Worm (Caenorhabditis elegans) whole organism, mixed stage, embryonic: ENCODE data around the gene F35A5.5.

ENCODE experiments used
- M03D4.4 ChIP-seq: sonication (generic microtip); optimal IDR thresholded peaks from 2 replicates; lab custom pipeline; 2017; ENCODE audit warnings: mild to moderate bottlenecking, missing genetic modification characterization, missing compliant biosample characterization
- bed-3 ChIP-seq: fragments of 200-800 bp; sonication (Bioruptor generic); optimal IDR thresholded peaks from 3 replicates; lab custom pipeline; 2018; ENCODE audit warnings: mild to moderate bottlenecking, missing genetic modification characterization, moderate library complexity, missing compliant biosample characterization
- blmp-1 ChIP-seq: fragments of 150-350 bp; optimal IDR thresholded peaks from 2 replicates; lab custom pipeline; 2014; ENCODE audit warnings: missing biosample characterization, missing genetic modification characterization
- ceh-39 ChIP-seq: fragments of 150-350 bp; optimal IDR thresholded peaks from 2 replicates; lab custom pipeline; 2014; ENCODE audit warnings: missing biosample characterization, missing genetic modification characterization
- ceh-43 ChIP-seq: fragments of 200-800 bp; sonication (Bioruptor generic); optimal IDR thresholded peaks from 2 replicates; lab custom pipeline; 2018; ENCODE audit warnings: mild to moderate bottlenecking, missing genetic modification characterization, moderate library complexity, missing compliant biosample characterization
- ceh-83 ChIP-seq: fragments of 200-800 bp; sonication (Bioruptor generic); optimal IDR thresholded peaks from 2 replicates; lab custom pipeline; 2018; ENCODE audit warnings: mild to moderate bottlenecking, missing genetic modification characterization, missing compliant biosample characterization
- ces-1 ChIP-seq: fragments of 150-350 bp; optimal IDR thresholded peaks from 2 replicates; lab custom pipeline; 2014; ENCODE audit warnings: missing biosample characterization, missing genetic modification reagents, missing genetic modification characterization
- cnd-1 ChIP-seq: fragments of 200-800 bp; sonication (Bioruptor generic); optimal IDR thresholded peaks from 2 replicates; lab custom pipeline; 2018; ENCODE audit warnings: mild to moderate bottlenecking, missing genetic modification characterization, missing compliant biosample characterization
- drap-1 ChIP-seq: fragments of 200-800 bp; sonication (Bioruptor generic); optimal IDR thresholded peaks from 3 replicates; lab custom pipeline; 2018; ENCODE audit warnings: mild to moderate bottlenecking, missing genetic modification characterization, missing compliant biosample characterization
- elt-3 ChIP-seq: fragments of 150-350 bp; optimal IDR thresholded peaks from 2 replicates; lab custom pipeline; 2014; ENCODE audit warnings: missing biosample characterization, missing genetic modification characterization
- flh-1 ChIP-seq: fragments of 200-800 bp; sonication (Bioruptor generic); optimal IDR thresholded peaks from 2 replicates; lab custom pipeline; 2018; ENCODE audit warnings: mild to moderate bottlenecking, missing genetic modification characterization, moderate library complexity, missing compliant biosample characterization
- hlh-1 ChIP-seq: fragments of 150-350 bp; optimal IDR thresholded peaks from 2 replicates; lab custom pipeline; 2014; ENCODE audit warnings: missing biosample characterization, missing genetic modification reagents, missing genetic modification characterization
- lin-32 ChIP-seq: fragments of 200-800 bp; sonication (Bioruptor generic); optimal IDR thresholded peaks from 2 replicates; lab custom pipeline; 2018; ENCODE audit warnings: mild to moderate bottlenecking, missing genetic modification characterization, missing compliant biosample characterization
- lsy-2 ChIP-seq: fragments of 150-350 bp; optimal IDR thresholded peaks from 2 replicates; lab custom pipeline; 2014; ENCODE audit warnings: missing biosample characterization, missing genetic modification characterization
- mab-5 ChIP-seq: fragments of 150-350 bp; optimal IDR thresholded peaks from 2 replicates; lab custom pipeline; 2014; ENCODE audit warnings: missing biosample characterization, missing genetic modification characterization
- mep-1 ChIP-seq: fragments of 150-350 bp; optimal IDR thresholded peaks from 2 replicates; lab custom pipeline; 2017; ENCODE audit warnings: missing biosample characterization, missing genetic modification reagents, missing genetic modification characterization, inconsistent platforms
- mls-2 ChIP-seq: sonication (generic microtip); optimal IDR thresholded peaks from 2 replicates; lab custom pipeline; 2016; ENCODE audit warnings: mild to moderate bottlenecking, missing genetic modification characterization, moderate library complexity, missing compliant biosample characterization
- nhr-12 ChIP-seq: fragments of 150-350 bp; optimal IDR thresholded peaks from 2 replicates; lab custom pipeline; 2014; ENCODE audit warnings: missing biosample characterization, missing genetic modification characterization
- nhr-237 ChIP-seq: fragments of 150-350 bp; optimal IDR thresholded peaks from 2 replicates; lab custom pipeline; 2014; ENCODE audit warnings: missing biosample characterization, missing genetic modification characterization
- nhr-28 ChIP-seq: fragments of 150-350 bp; optimal IDR thresholded peaks from 2 replicates; lab custom pipeline; 2014; ENCODE audit warnings: missing biosample characterization, missing genetic modification characterization
- nhr-76 ChIP-seq: sonication (generic microtip); optimal IDR thresholded peaks from 2 replicates; lab custom pipeline; 2017; ENCODE audit warnings: missing biosample characterization, missing genetic modification characterization
- pha-4 ChIP-seq: fragments of 150-350 bp; optimal IDR thresholded peaks from 2 replicates; lab custom pipeline; 2018; ENCODE audit warnings: missing biosample characterization, missing genetic modification reagents, missing genetic modification characterization
- sem-2 ChIP-seq: fragments of 200-800 bp; sonication (Bioruptor generic); optimal IDR thresholded peaks from 2 replicates; lab custom pipeline; 2018; ENCODE audit warnings: mild to moderate bottlenecking, missing genetic modification characterization, missing compliant biosample characterization
- snpc-4 ChIP-seq: fragments of 150-350 bp; optimal IDR thresholded peaks from 2 replicates; lab custom pipeline; 2014; ENCODE audit warnings: missing biosample characterization, missing genetic modification characterization
- sptf-1 ChIP-seq: sonication (generic microtip); optimal IDR thresholded peaks from 2 replicates; lab custom pipeline; 2017; ENCODE audit warnings: mild to moderate bottlenecking, missing genetic modification characterization, moderate library complexity, missing compliant biosample characterization
- tbx-8 ChIP-seq: fragments of 200-800 bp; sonication (Bioruptor generic); optimal IDR thresholded peaks from 2 replicates; lab custom pipeline; 2018; ENCODE audit warnings: mild to moderate bottlenecking, missing genetic modification characterization, moderate library complexity, missing compliant biosample characterization
- unc-120 ChIP-seq: sonication (generic microtip); optimal IDR thresholded peaks from 2 replicates; lab custom pipeline; 2017; ENCODE audit warnings: missing genetic modification characterization, missing compliant biosample characterization; ENCODE audit not compliant: poor library complexity, severe bottlenecking
- unc-39 ChIP-seq: fragments of 150-350 bp; optimal IDR thresholded peaks from 2 replicates; lab custom pipeline; 2014; ENCODE audit warnings: missing biosample characterization, missing genetic modification characterization
- unc-62 ChIP-seq: fragments of 150-350 bp; optimal IDR thresholded peaks from 2 replicates; lab custom pipeline; 2014; ENCODE audit warnings: missing biosample characterization, missing genetic modification reagents, missing genetic modification characterization
- zip-8 ChIP-seq: fragments of 150-350 bp; optimal IDR thresholded peaks from 2 replicates; lab custom pipeline; 2014; ENCODE audit warnings: missing biosample characterization, missing genetic modification characterization
- ztf-11 ChIP-seq: fragments of 150-350 bp; optimal IDR thresholded peaks from 2 replicates; lab custom pipeline; 2014; ENCODE audit warnings: missing biosample characterization, missing genetic modification characterization

F35A5.5 gene

ce11 chrX:3828598-3829204, 33.2 kb upstream of the F35A5.5 start:
- TF ChIP-seq ceh-43 (GFP tag; lab: Kevin White, UChicago), result no peak
- no peak for TF ChIP-seq hlh-1 (tag; lab: Kevin White, UChicago)
- no peak for TF ChIP-seq unc-62 (GFP tag; lab: Kevin White, UChicago)
- TF ChIP-seq mep-1, result no peak
- no peak for TF ChIP-seq nhr-76 (tag; lab: Kevin White, UChicago)
- no peak for TF ChIP-seq pha-4
- TF ChIP-seq, all 35 proteins: peak for 0

DNA sequence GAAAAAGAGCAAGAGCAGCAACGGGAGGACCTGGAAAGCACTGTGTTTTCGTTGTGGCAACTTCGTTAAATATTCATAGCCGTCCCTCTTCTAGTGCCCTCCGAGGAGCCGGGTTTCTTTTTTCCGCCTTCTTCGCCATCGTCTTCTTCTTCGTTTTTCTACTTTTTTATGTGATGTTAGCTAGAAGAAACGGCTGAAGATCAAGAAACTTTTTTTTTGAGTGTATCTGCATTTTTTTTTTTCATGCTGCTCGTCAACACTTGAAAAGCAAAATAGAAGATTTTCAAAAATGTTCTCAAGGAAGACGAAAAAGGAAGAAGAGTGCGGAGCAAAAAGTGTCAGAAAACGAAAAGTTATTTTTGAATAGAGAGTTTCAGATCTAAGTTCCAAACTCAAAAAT, 31.8 kb upstream of the F35A5.5 start:
- TF ChIP-seq flh-1 (no peak), M03D4.4 (tag; lab: Kevin White, UChicago) (no peak), mep-1 (no peak), unc-39 (tag; lab: Kevin White, UChicago) (no peak), nhr-28 (tag; lab: Kevin White, UChicago) (no peak), blmp-1 (tag; lab: Kevin White, UChicago) (no peak), nhr-12 (tag; lab: Kevin White, UChicago) (no peak)
- TF ChIP-seq, all 35 proteins: peak for 0

DNA sequence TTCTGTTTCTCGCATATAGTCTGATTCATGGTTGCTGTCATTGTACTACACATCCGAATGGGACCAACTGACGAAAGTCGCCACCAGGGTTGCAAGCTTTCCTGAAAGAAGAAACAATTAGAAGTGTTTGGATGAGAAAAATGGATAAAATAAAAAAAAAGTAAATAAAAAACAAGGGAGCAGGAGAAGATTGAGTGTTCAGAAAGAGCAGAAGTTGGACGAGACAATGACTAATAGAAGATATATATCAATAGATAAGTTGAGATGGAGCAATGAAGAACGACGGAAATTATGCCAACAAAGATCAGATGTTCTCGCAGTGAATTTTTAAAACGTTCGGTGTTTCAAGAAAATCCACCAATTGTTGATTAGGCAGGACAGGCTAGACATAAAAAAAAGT, 31.3 kb upstream of the F35A5.5 start, which contains the start of gene fkh-9:
Gene fkh-9, minus strand, starts transcription at position 101 of the 400 bp plus-strand sequence.
- TF ChIP-seq unc-120 (tag; lab: Kevin White, UChicago) (no peak), sptf-1 (tag; lab: Kevin White, UChicago) (no peak), drap-1 (GFP tag; lab: Kevin White, UChicago) (no peak), nhr-12 (tag; lab: Kevin White, UChicago) (no peak), snpc-4 (no peak), zip-8 (tag; lab: Kevin White, UChicago) (no peak), lsy-2 (no peak), hlh-1 (tag; lab: Kevin White, UChicago) (no peak), ceh-83 (no peak), ceh-39 (tag; lab: Kevin White, UChicago) (no peak), unc-39 (tag; lab: Kevin White, UChicago) (no peak), nhr-28 (tag; lab: Kevin White, UChicago) (no peak), tbx-8 (GFP tag; lab: Kevin White, UChicago) (no peak), unc-62 (GFP tag; lab: Kevin White, UChicago) (no peak), sem-2 (GFP tag; lab: Kevin White, UChicago) (no peak), mab-5 (tag; lab: Kevin White, UChicago) (no peak), mls-2 (tag; lab: Kevin White, UChicago) (no peak), lin-32 (GFP tag; lab: Kevin White, UChicago) (no peak), bed-3 (GFP tag; lab: Kevin White, UChicago) (no peak)

DNA sequence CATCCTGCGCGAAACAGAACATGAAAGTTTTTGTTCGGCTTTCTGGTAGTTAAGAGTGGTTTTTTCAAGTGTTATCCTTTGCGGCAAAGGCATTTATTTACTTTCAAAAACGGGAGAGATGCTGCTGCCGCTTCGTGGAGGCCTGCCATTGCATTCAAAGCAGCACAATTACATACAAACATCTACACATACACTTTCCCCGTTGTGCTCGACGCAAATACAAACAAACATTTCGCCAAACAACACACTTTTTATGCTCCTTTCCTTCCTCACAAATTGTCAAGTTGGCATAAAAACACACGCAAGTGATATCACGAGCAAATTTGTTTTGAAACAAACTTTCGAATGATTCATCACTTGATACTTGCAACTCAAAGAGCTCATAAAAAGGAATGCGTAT, 30.6 kb upstream of the F35A5.5 start:
- TF ChIP-seq pha-4 (peak; percentile 67), ceh-39 (tag; lab: Kevin White, UChicago) (no peak)

DNA sequence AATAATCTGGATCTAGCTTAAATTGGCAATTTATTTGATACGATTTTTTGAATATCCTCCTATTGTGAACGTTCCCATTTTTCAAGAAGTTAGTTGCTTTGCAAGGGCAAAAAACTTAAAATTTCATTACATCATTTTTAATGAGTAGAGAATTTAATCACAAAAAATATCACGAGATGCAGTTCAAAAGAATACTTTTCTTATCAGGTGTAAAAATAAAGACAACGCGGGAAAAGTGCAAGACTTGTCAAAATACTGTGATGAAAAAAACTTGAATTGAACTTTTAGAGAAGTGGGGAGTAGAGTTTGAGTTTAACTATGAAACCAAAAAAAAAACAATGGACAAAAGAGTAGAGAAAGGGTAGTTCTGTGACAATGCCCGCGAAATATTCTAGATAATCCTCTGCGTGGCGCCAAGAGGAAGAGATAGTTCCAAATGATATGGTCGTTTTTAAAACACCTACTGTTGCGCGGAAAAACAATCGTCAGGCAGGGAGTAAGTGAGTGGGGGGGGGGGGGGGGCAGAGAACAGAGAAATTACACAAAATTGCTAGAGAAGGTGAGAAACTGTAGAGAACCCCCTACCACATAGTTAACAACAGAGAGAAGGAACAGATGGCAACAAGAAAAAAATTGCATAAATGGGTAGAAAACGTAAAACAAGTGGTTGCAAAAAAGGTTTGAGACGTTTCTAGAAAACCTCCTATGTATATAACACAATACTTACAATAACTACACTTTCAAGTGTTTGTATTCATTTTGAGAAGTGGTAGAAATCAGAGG, 29.6 kb upstream of the F35A5.5 start:
- TF ChIP-seq nhr-28 (tag; lab: Kevin White, UChicago) (no peak), pha-4 (no peak), hlh-1 (tag; lab: Kevin White, UChicago) (no peak), lin-32 (GFP tag; lab: Kevin White, UChicago) (no peak), nhr-76 (tag; lab: Kevin White, UChicago) (no peak), cnd-1 (tag; lab: Kevin White, UChicago) (no peak), bed-3 (GFP tag; lab: Kevin White, UChicago) (no peak), ceh-39 (tag; lab: Kevin White, UChicago) (no peak), mep-1 (no peak)

DNA sequence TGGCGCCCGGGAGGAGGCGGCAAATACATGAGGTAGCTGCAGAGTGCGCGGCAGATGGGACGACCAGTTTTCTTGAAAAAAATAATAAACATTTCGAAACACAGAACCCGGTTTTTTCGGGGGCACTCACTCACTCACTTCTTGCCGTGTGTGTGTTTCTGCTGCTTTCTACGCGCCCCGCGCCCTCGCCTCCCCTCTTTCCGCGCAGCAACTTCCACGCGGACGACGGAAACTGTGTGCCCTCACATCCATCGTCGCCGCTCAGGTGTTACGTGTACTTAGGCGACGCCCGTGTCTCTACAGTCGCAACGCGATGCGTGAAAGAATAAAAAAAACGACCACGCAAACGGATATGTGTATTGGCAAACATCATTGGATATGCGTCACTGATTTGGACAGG, 28.9 kb upstream of the F35A5.5 start:
- peak; percentile 2 for TF ChIP-seq sptf-1 (tag; lab: Kevin White, UChicago)
- TF ChIP-seq bed-3 (GFP tag; lab: Kevin White, UChicago), result no peak
- TF ChIP-seq unc-120 (tag; lab: Kevin White, UChicago), result no peak
- TF ChIP-seq ceh-83, result no peak
- no peak for TF ChIP-seq unc-39 (tag; lab: Kevin White, UChicago)
- TF ChIP-seq sem-2 (GFP tag; lab: Kevin White, UChicago), result no peak
- TF ChIP-seq ces-1 (GFP tag; lab: Kevin White, UChicago), result no peak
- peak; percentile 56 for TF ChIP-seq nhr-237 (tag; lab: Kevin White, UChicago)
- no peak for TF ChIP-seq M03D4.4 (tag; lab: Kevin White, UChicago)
- no peak for TF ChIP-seq flh-1
- no peak for TF ChIP-seq snpc-4
- TF ChIP-seq nhr-76 (tag; lab: Kevin White, UChicago), result no peak
- TF ChIP-seq tbx-8 (GFP tag; lab: Kevin White, UChicago), result no peak
- no peak for TF ChIP-seq zip-8 (tag; lab: Kevin White, UChicago)
- TF ChIP-seq mls-2 (tag; lab: Kevin White, UChicago), result peak; percentile 18
- TF ChIP-seq blmp-1 (tag; lab: Kevin White, UChicago), result no peak
- TF ChIP-seq elt-3 (tag; lab: Kevin White, UChicago), result no peak
- TF ChIP-seq ztf-11 (tag; lab: Kevin White, UChicago), result no peak
